Fruit fly (Drosophila melanogaster) whole organism, embryonic: ENCODE measurements around the gene Mrp5.

Experiments used
- Ada2b ChIP-seq: fragments of 200-800 bp; sonication (Bioruptor generic); IDR thresholded peaks from 2 replicates; pipeline ENCODE4 v1.3.6; 2022; ENCODE audit warnings: missing biosample characterization, missing genetic modification characterization
- B-H2 ChIP-seq: fragments of 200-800 bp; sonication (Bioruptor generic); optimal IDR thresholded peaks from 2 replicates; lab custom pipeline; 2018; ENCODE audit warnings: missing biosample characterization, mild to moderate bottlenecking, missing genetic modification characterization
- BEAF-32 ChIP-seq: fragments of 200-800 bp; sonication (Bioruptor generic); optimal IDR thresholded peaks from 3 replicates; lab custom pipeline; 2017; ENCODE audit warnings: missing biosample characterization, missing genetic modification characterization, mild to moderate bottlenecking, moderate library complexity, missing genetic modification reagents
- BtbVII ChIP-seq: fragments of 200-800 bp; sonication (Bioruptor generic); optimal IDR thresholded peaks from 3 replicates; lab custom pipeline; 2017; ENCODE audit warnings: missing biosample characterization, mild to moderate bottlenecking, missing genetic modification characterization
- CG10321 ChIP-seq: fragments of 200-800 bp; sonication (Bioruptor generic); IDR thresholded peaks from 2 replicates; pipeline ENCODE4 v1.3.6; 2022; ENCODE audit warnings: missing biosample characterization, missing genetic modification characterization
- CG11398 ChIP-seq: fragments of 200-800 bp; sonication (Bioruptor generic); optimal IDR thresholded peaks from 2 replicates; lab custom pipeline; 2016; ENCODE audit warnings: missing biosample characterization, missing genetic modification characterization
- CG16813 ChIP-seq: fragments of 200-800 bp; sonication (Bioruptor generic); IDR thresholded peaks from 3 replicates; pipeline ENCODE4 v1.3.6; 2022; ENCODE audit warnings: missing biosample characterization, missing genetic modification characterization; ENCODE audit not compliant: partially characterized antibody
- CG16815 ChIP-seq: fragments of 200-800 bp; sonication (Bioruptor generic); optimal IDR thresholded peaks from 3 replicates; lab custom pipeline; 2017; ENCODE audit warnings: missing biosample characterization, mild to moderate bottlenecking, missing genetic modification characterization
- CG17385 ChIP-seq: fragments of 200-800 bp; sonication (Bioruptor generic); optimal IDR thresholded peaks from 3 replicates; lab custom pipeline; 2018; ENCODE audit warnings: missing biosample characterization, mild to moderate bottlenecking, missing genetic modification characterization
- CG17912 ChIP-seq: fragments of 200-800 bp; sonication (Bioruptor generic); optimal IDR thresholded peaks from 2 replicates; lab custom pipeline; 2018; ENCODE audit warnings: missing biosample characterization, mild to moderate bottlenecking, missing genetic modification characterization
- CG3281 ChIP-seq: fragments of 200-800 bp; sonication (Bioruptor generic); optimal IDR thresholded peaks from 3 replicates; lab custom pipeline; 2017; ENCODE audit warnings: missing biosample characterization, mild to moderate bottlenecking, missing genetic modification characterization
- CG33213 ChIP-seq: fragments of 200-800 bp; sonication (Bioruptor generic); optimal IDR thresholded peaks from 3 replicates; lab custom pipeline; 2016; ENCODE audit warnings: missing biosample characterization, missing genetic modification characterization
- CG5953 ChIP-seq: fragments of 200-800 bp; sonication (Bioruptor generic); IDR thresholded peaks from 2 replicates; pipeline ENCODE4 v1.3.6; 2022; ENCODE audit warnings: missing biosample characterization, missing genetic modification characterization
- CG7271 ChIP-seq: fragments of 200-800 bp; sonication (Bioruptor generic); optimal IDR thresholded peaks from 2 replicates; lab custom pipeline; 2018; ENCODE audit warnings: missing biosample characterization, mild to moderate bottlenecking, missing genetic modification characterization, moderate library complexity
- CG7786 ChIP-seq: fragments of 200-800 bp; sonication (Bioruptor generic); optimal IDR thresholded peaks from 2 replicates; lab custom pipeline; 2016; ENCODE audit warnings: missing biosample characterization, missing genetic modification characterization
- CG8089 ChIP-seq: fragments of 200-800 bp; sonication (Bioruptor generic); optimal IDR thresholded peaks from 3 replicates; lab custom pipeline; 2016; ENCODE audit warnings: missing biosample characterization, missing genetic modification characterization
- Dek ChIP-seq: fragments of 200-800 bp; sonication (Bioruptor generic); optimal IDR thresholded peaks from 3 replicates; lab custom pipeline; 2019; ENCODE audit warnings: missing biosample characterization, mild to moderate bottlenecking, missing genetic modification characterization, moderate library complexity
- E2f1 ChIP-seq: fragments of 200-800 bp; sonication (Bioruptor generic); IDR thresholded peaks from 2 replicates; pipeline ENCODE4 v1.3.6; 2022; ENCODE audit warnings: missing biosample characterization, missing genetic modification characterization
- Fer1 ChIP-seq: fragments of 200-800 bp; sonication (Bioruptor generic); optimal IDR thresholded peaks from 2 replicates; lab custom pipeline; 2017; ENCODE audit warnings: missing biosample characterization, mild to moderate bottlenecking, missing genetic modification characterization
- HHEX ChIP-seq: fragments of 200-800 bp; sonication (Bioruptor generic); optimal IDR thresholded peaks from 3 replicates; lab custom pipeline; 2017; ENCODE audit warnings: missing biosample characterization, mild to moderate bottlenecking, missing genetic modification characterization, missing genetic modification reagents
- Hr3 ChIP-seq: fragments of 200-800 bp; sonication (Bioruptor generic); optimal IDR thresholded peaks from 3 replicates; lab custom pipeline; 2016; ENCODE audit warnings: missing biosample characterization, missing genetic modification characterization
- Hr39 ChIP-seq: fragments of >200 bp; optimal IDR thresholded peaks from 2 replicates; lab custom pipeline; 2017
- Hsf ChIP-seq: fragments of 200-800 bp; sonication (Bioruptor generic); optimal IDR thresholded peaks from 3 replicates; lab custom pipeline; 2016; ENCODE audit warnings: missing biosample characterization, missing genetic modification characterization
- Jarid2 ChIP-seq: fragments of 200-800 bp; sonication (Bioruptor generic); optimal IDR thresholded peaks from 3 replicates; lab custom pipeline; 2017; ENCODE audit warnings: mild to moderate bottlenecking, missing biosample characterization, missing genetic modification reagents, missing genetic modification characterization
- Lhr ChIP-seq: fragments of 200-800 bp; sonication (Bioruptor generic); optimal IDR thresholded peaks from 3 replicates; lab custom pipeline; 2017; ENCODE audit warnings: mild to moderate bottlenecking, missing biosample characterization, missing genetic modification reagents, missing genetic modification characterization
- Mad ChIP-seq: fragments of 200-800 bp; sonication (Bioruptor generic); optimal IDR thresholded peaks from 2 replicates; lab custom pipeline; 2016; ENCODE audit warnings: missing biosample characterization, missing genetic modification characterization
- Myb ChIP-seq: fragments of 200-800 bp; sonication (Bioruptor generic); optimal IDR thresholded peaks from 2 replicates; lab custom pipeline; 2016; ENCODE audit warnings: missing biosample characterization, missing genetic modification characterization
- NFAT ChIP-seq: fragments of 200-800 bp; sonication (Bioruptor generic); IDR thresholded peaks from 2 replicates; pipeline ENCODE4 v1.3.6; 2022; ENCODE audit warnings: missing biosample characterization, missing genetic modification characterization
- Nf-YC ChIP-seq: fragments of 200-800 bp; optimal IDR thresholded peaks from 3 replicates; lab custom pipeline; 2019; ENCODE audit warnings: missing biosample characterization, mild to moderate bottlenecking, missing genetic modification characterization, moderate library complexity
- Oaz ChIP-seq: fragments of 200-800 bp; sonication (Bioruptor generic); IDR thresholded peaks from 2 replicates; pipeline ENCODE4 v1.3.6; 2022; ENCODE audit warnings: missing biosample characterization, missing genetic modification characterization
- Rfx ChIP-seq: fragments of 200-800 bp; sonication (Bioruptor generic); IDR thresholded peaks from 2 replicates; pipeline ENCODE4 v1.3.6; 2022; ENCODE audit warnings: missing biosample characterization, missing genetic modification characterization
- Side ChIP-seq: fragments of 200-800 bp; sonication (Bioruptor generic); optimal IDR thresholded peaks from 2 replicates; lab custom pipeline; 2016; ENCODE audit warnings: missing biosample characterization, missing genetic modification characterization
- Stat92E ChIP-seq, 3 experiments: fragments of >200 bp in 2 of 3; fragments of 200-800 bp in 1 of 3; sonication (Bioruptor generic) in 1 of 3; optimal IDR thresholded peaks; 2 replicates each; lab custom pipeline; 2017 to 2019; ENCODE audit warnings: missing biosample characterization in 3 of 3, missing genetic modification characterization in 3 of 3, mild to moderate bottlenecking in 1 of 3, moderate library complexity in 1 of 3
- Usf ChIP-seq: fragments of 200-800 bp; sonication (Bioruptor generic); optimal IDR thresholded peaks from 2 replicates; lab custom pipeline; 2017; ENCODE audit warnings: missing genotype, missing biosample characterization, missing genetic modification characterization
- ac ChIP-seq: fragments of 200-800 bp; sonication (Bioruptor generic); optimal IDR thresholded peaks from 3 replicates; lab custom pipeline; 2017; ENCODE audit warnings: missing biosample characterization, mild to moderate bottlenecking, missing genetic modification characterization
- bsh ChIP-seq, 2 experiments: fragments of 200-800 bp; sonication (Bioruptor generic); optimal IDR thresholded peaks; 2 replicates each; lab custom pipeline; 2017 to 2018; ENCODE audit warnings: mild to moderate bottlenecking in 2 of 2, missing biosample characterization in 2 of 2, missing genetic modification characterization in 2 of 2, moderate library complexity in 1 of 2
- caup ChIP-seq: fragments of 200-800 bp; sonication (Bioruptor generic); optimal IDR thresholded peaks from 3 replicates; lab custom pipeline; 2017; ENCODE audit warnings: missing biosample characterization, mild to moderate bottlenecking, missing genetic modification characterization, moderate library complexity; ENCODE audit not compliant: severe bottlenecking
- chinmo ChIP-seq: fragments of 200-800 bp; sonication (Bioruptor generic); IDR thresholded peaks from 4 replicates; pipeline ENCODE4 v1.3.6; 2022; ENCODE audit warnings: missing biosample characterization, missing genetic modification characterization; ENCODE audit not compliant: partially characterized antibody
- croc ChIP-seq: fragments of 200-800 bp; sonication (Bioruptor generic); conservative IDR thresholded peaks from 3 replicates; pipeline ENCODE4 v1.3.6; 2022; ENCODE audit warnings: missing biosample characterization, missing genetic modification characterization
- dysf ChIP-seq: fragments of 200-800 bp; sonication (Bioruptor generic); IDR thresholded peaks from 3 replicates; pipeline ENCODE4 v1.3.6; 2022; ENCODE audit warnings: missing biosample characterization, missing genetic modification characterization
- emc ChIP-seq: fragments of 200-800 bp; sonication (Bioruptor generic); optimal IDR thresholded peaks from 2 replicates; lab custom pipeline; 2016; ENCODE audit warnings: missing biosample characterization, missing genetic modification characterization
- fd64A ChIP-seq: fragments of 200-800 bp; sonication (Bioruptor generic); optimal IDR thresholded peaks from 3 replicates; lab custom pipeline; 2018; ENCODE audit warnings: missing biosample characterization, mild to moderate bottlenecking, missing genetic modification characterization
- fd96Cb ChIP-seq: fragments of 200-800 bp; sonication (Bioruptor generic); optimal IDR thresholded peaks from 2 replicates; lab custom pipeline; 2018; ENCODE audit warnings: missing biosample characterization, mild to moderate bottlenecking, missing genetic modification characterization, moderate library complexity
- lab ChIP-seq: fragments of 200-800 bp; sonication (Bioruptor generic); optimal IDR thresholded peaks from 3 replicates; lab custom pipeline; 2017; ENCODE audit warnings: missing biosample characterization, missing genetic modification characterization, mild to moderate bottlenecking, moderate library complexity, missing genetic modification reagents
- nerfin-1 ChIP-seq: fragments of 200-800 bp; sonication (Bioruptor generic); optimal IDR thresholded peaks from 3 replicates; lab custom pipeline; 2019; ENCODE audit warnings: missing biosample characterization, mild to moderate bottlenecking, missing genetic modification characterization, moderate library complexity
- pb ChIP-seq: fragments of 200-800 bp; sonication (Bioruptor generic); optimal IDR thresholded peaks from 3 replicates; lab custom pipeline; 2016; ENCODE audit warnings: missing biosample characterization, missing genetic modification characterization
- prd ChIP-seq, 3 experiments: fragments of >200 bp in 2 of 3; fragments of 200-800 bp in 1 of 3; sonication (Bioruptor generic) in 1 of 3; optimal IDR thresholded peaks in 2 of 3; IDR thresholded peaks in 1 of 3; 2 replicates in 2 of 3; 3 replicates in 1 of 3; pipeline versions ENCODE4 v1.3.6 to Lab custom; 2017 to 2022; ENCODE audit warnings: missing biosample characterization in 1 of 3, missing genetic modification characterization in 1 of 3
- unc-4 ChIP-seq: fragments of 200-800 bp; sonication (Bioruptor generic); IDR thresholded peaks from 2 replicates; pipeline ENCODE4 v1.3.6; 2022; ENCODE audit warnings: missing biosample characterization, missing genetic modification characterization; ENCODE audit not compliant: partially characterized antibody

Mrp5 gene

DNA sequence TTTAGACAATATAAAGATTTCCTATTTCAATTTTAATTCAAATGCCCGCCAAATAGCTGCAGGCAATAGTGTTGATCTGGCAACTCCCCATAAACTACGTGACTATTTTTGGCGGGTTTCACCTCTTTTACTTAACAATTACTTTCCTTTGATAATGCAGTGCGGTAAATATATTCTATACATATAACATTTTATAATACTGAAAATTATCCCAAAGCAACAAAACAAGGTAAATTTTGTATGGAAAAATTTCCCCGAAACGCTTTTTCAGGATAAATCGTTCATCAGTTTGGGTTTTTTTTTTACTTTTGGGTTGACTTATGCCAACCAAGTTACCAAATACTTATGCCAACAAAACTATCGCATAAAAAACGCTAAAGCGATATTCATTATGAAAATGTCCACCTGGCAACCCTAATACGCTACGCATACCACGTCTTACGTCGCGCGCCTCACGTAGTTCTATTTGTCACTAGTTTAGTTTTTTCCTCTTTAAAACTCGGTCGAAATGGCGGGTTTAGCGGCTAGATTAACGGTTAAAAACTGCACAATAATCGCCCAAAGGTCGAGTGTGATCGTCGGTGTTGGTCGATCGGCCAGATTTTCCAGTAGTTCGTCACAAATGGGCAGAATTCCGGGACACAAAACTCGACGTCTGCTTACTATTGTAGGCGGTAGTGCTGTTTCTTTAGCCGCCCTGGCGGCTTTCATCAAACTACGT is 28.4 kb downstream of the Mrp5 start, which contains the start of gene MICU3 (continued):
- TF ChIP-seq Stat92E (GFP tag; optimal IDR thresholded peaks at IDR 0.05; lab: Kevin White, UChicago), result no peak
- peak; percentile 57 for TF ChIP-seq Dek (tag; lab: Kevin White, UChicago)
- TF ChIP-seq BtbVII (GFP tag; lab: Kevin White, UChicago), result no peak
- peak; percentile 46 for TF ChIP-seq Myb (GFP tag; lab: Kevin White, UChicago)
- TF ChIP-seq prd (optimal IDR thresholded peaks at IDR 0.05; lab: Kevin White, UChicago), result no peak
- peak; percentile 75; the same call in 2 of the 3 replicates for TF ChIP-seq prd (GFP tag; IDR thresholded peaks at IDR 0.05; lab: Robert Waterston, UW)
- TF ChIP-seq CG10321 (GFP tag; lab: Robert Waterston, UW), result no peak
- peak; percentile 75 for TF ChIP-seq dysf (GFP tag; lab: Robert Waterston, UW)
- peak; percentile 47 for TF ChIP-seq fd96Cb
- peak; percentile 18 for TF ChIP-seq HHEX (GFP tag; lab: Kevin White, UChicago)
- peak; percentile 83 for TF ChIP-seq Rfx
- peak; percentile 10 for TF ChIP-seq Side (GFP tag; lab: Kevin White, UChicago)
- peak; percentile 58 for TF ChIP-seq Fer1 (GFP tag; lab: Kevin White, UChicago)
- peak; percentile 58 for TF ChIP-seq CG7786 (GFP tag; lab: Kevin White, UChicago)
- TF ChIP-seq Nf-YC (tag; lab: Kevin White, UChicago), result peak; percentile 3
- TF ChIP-seq emc (GFP tag; lab: Kevin White, UChicago), result peak; percentile 37
- TF ChIP-seq Usf (GFP tag; lab: Kevin White, UChicago), result peak; percentile 31
- peak; percentile 30 for TF ChIP-seq Ada2b (GFP tag; lab: Robert Waterston, UW)
- TF ChIP-seq chinmo (GFP tag; lab: Robert Waterston, UW), result no peak
- TF ChIP-seq bsh (GFP tag; optimal IDR thresholded peaks at IDR 0.05; lab: Kevin White, UChicago), result peak in 1 of 2 experiments; percentile 59
- peak; percentile 84 for TF ChIP-seq nerfin-1 (tag; lab: Kevin White, UChicago)
- peak; percentile 80 for TF ChIP-seq CG16813 (GFP tag; lab: Robert Waterston, UW)
- TF ChIP-seq croc, result peak; percentile 17; the same call in 1 of the 3 replicates
- peak; percentile 43 for TF ChIP-seq CG3281 (GFP tag; lab: Kevin White, UChicago)
- no peak for TF ChIP-seq Jarid2
- TF ChIP-seq CG17385 (GFP tag; lab: Kevin White, UChicago), result peak; percentile 34
- peak; percentile 77 for TF ChIP-seq lab (GFP tag; lab: Kevin White, UChicago)
- TF ChIP-seq Hsf (GFP tag; lab: Kevin White, UChicago), result peak; percentile 71
- peak; percentile 79 for TF ChIP-seq NFAT
- no peak for TF ChIP-seq CG7271 (tag; lab: Kevin White, UChicago)
- no peak for TF ChIP-seq Hr39 (lab: Kevin White, UChicago)
- peak; percentile 40 for TF ChIP-seq CG16815 (GFP tag; lab: Kevin White, UChicago)
- no peak for TF ChIP-seq CG11398 (GFP tag; lab: Kevin White, UChicago)
- TF ChIP-seq Mad (GFP tag; lab: Kevin White, UChicago), result peak; percentile 66
- TF ChIP-seq BEAF-32 (GFP tag; lab: Kevin White, UChicago), result peak; percentile 87
- TF ChIP-seq unc-4 (GFP tag; lab: Robert Waterston, UW), result peak; percentile 78
- TF ChIP-seq Oaz (GFP tag; lab: Robert Waterston, UW), result 0 out of 2 replicates have a peak, but pooled peaks have one; percentile 33
- peak; percentile 57 for TF ChIP-seq CG33213 (GFP tag; lab: Kevin White, UChicago)
- TF ChIP-seq Lhr (GFP tag; lab: Kevin White, UChicago), result peak; percentile 28
- TF ChIP-seq ac (GFP tag; lab: Kevin White, UChicago), result no peak
- TF ChIP-seq caup (GFP tag; lab: Kevin White, UChicago), result peak; percentile 50
- peak; percentile 44 for TF ChIP-seq CG8089 (GFP tag; lab: Kevin White, UChicago)
- peak; percentile 35 for TF ChIP-seq pb (GFP tag; lab: Kevin White, UChicago)
- TF ChIP-seq B-H2, result no peak
- peak; percentile 50 for TF ChIP-seq E2f1
- no peak for TF ChIP-seq fd64A (GFP tag; lab: Kevin White, UChicago)
- TF ChIP-seq CG5953 (GFP tag; lab: Robert Waterston, UW), result 0 out of 2 replicates have a peak, but pooled peaks have one; percentile 13
- peak; percentile 75 for TF ChIP-seq Hr3 (GFP tag; lab: Kevin White, UChicago)
- TF ChIP-seq CG17912 (GFP tag; lab: Kevin White, UChicago), result no peak
